Fruit fly (Drosophila melanogaster): ENCODE data around the gene CG8833.

The CG8833 gene

DNA sequence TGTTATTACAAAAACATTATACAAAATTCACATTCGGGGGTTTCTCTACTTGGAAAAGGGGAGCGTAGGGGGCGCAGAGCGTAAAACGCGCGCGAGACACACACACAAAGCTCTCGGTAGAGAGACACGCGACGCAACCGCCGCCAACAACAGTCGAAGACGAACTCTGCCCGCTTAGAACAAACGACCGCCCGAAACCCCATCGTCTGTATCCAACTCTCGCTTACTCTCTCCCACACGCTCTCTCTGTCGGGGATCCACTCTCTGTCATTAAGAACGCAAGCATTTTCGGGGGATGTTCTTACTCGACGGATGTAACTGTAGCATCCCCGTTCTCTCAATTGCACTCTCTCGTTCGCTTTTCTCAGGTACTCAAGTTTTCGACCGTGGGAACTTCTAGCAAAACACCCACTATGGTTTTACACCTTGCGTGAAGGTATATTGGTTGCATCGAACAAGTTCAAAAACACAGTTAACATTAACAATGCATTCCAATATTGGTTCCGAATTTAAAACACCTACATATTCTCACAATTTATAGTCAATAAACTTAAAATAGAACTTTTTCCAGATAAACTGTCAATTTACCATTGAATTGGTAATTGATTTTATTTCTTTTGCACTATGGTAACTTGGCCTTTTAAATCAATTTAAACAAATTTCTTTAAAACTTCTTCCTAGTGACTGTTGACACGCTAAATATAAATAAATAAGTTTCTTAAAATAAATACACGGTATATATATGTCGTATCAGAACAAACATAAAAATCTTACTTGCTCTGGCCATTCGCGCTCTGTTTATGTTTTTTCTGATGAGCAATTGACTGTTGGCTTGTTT, 8.8 kb downstream of the CG8833 start (continued):
- TF ChIP-seq CG6175 (GFP tag; IDR thresholded peaks at IDR 0.05) (no peak), dan (GFP tag; IDR thresholded peaks at IDR 0.05) (no peak), yki (optimal IDR thresholded peaks at IDR 0.05) (peak; percentile 92), Nf-YB (GFP tag; optimal IDR thresholded peaks at IDR 0.05) (peak; percentile 82), inv (GFP tag; IDR thresholded peaks at IDR 0.05; ENCODE audit: partially characterized antibody) (no peak), amos (GFP tag; IDR thresholded peaks at IDR 0.05; ENCODE audit: partially characterized antibody) (peak; percentile 30; the same call in 1 of the 2 replicates), H2.0 (GFP tag; IDR thresholded peaks at IDR 0.05) (peak; percentile 71), Tbp (GFP tag; optimal IDR thresholded peaks at IDR 0.05) (no peak), oc (tag; optimal IDR thresholded peaks at IDR 0.05) (peak; percentile 50), CG12071 (GFP tag; optimal IDR thresholded peaks at IDR 0.05) (no peak), seq (GFP tag; IDR thresholded peaks at IDR 0.05) (peak; percentile 74), ac (GFP tag; optimal IDR thresholded peaks at IDR 0.05) (peak; percentile 64), CG4820 (GFP tag; optimal IDR thresholded peaks at IDR 0.05) (peak; percentile 91), CG17359 (tag; optimal IDR thresholded peaks at IDR 0.05) (peak; percentile 87), CG13424 (tag; optimal IDR thresholded peaks at IDR 0.05) (peak; percentile 93), emc (GFP tag; optimal IDR thresholded peaks at IDR 0.05) (peak; percentile 60), CG9437 (GFP tag; optimal IDR thresholded peaks at IDR 0.05) (peak; percentile 91), CG17385 (GFP tag; optimal IDR thresholded peaks at IDR 0.05) (peak; percentile 87), CG12219 (GFP tag; optimal IDR thresholded peaks at IDR 0.05) (peak; percentile 90), CrebB (tag; optimal IDR thresholded peaks at IDR 0.05) (peak; percentile 74), Lhr (GFP tag; optimal IDR thresholded peaks at IDR 0.05) (peak; percentile 70), Vsx1 (GFP tag; optimal IDR thresholded peaks at IDR 0.05) (peak; percentile 76), MBD-R2 (GFP tag; IDR thresholded peaks at IDR 0.05) (peak; percentile 36; the same call in 1 of the 2 replicates), peb (GFP tag; IDR thresholded peaks at IDR 0.05) (peak; percentile 41; the same call in 1 of the 2 replicates), Drgx (GFP tag; IDR thresholded peaks at IDR 0.05) (peak; percentile 16; the same call in 1 of the 2 replicates), Rfx (GFP tag; IDR thresholded peaks at IDR 0.05) (peak; percentile 85), sug (tag; optimal IDR thresholded peaks at IDR 0.05) (peak; percentile 89), Doc2 (GFP tag; IDR thresholded peaks at IDR 0.05) (peak; percentile 22; the same call in 1 of the 2 replicates), sd (tag; optimal IDR thresholded peaks at IDR 0.05) (no peak), NfI (GFP tag; optimal IDR thresholded peaks at IDR 0.05) (peak; percentile 87), CG32772 (GFP tag; IDR thresholded peaks at IDR 0.05) (peak; percentile 67), ara (GFP tag; IDR thresholded peaks at IDR 0.05) (peak; percentile 56; the same call in 1 of the 2 replicates), CG9727 (GFP tag; optimal IDR thresholded peaks at IDR 0.05) (peak; percentile 96), CG18476 (GFP tag; optimal IDR thresholded peaks at IDR 0.05) (peak; percentile 90), CG12769 (tag; optimal IDR thresholded peaks at IDR 0.05) (peak; percentile 85), gt (GFP tag; IDR thresholded peaks at IDR 0.05) (peak; percentile 54; the same call in 1 of the 2 replicates), CG4730 (GFP tag; IDR thresholded peaks at IDR 0.05) (peak; percentile 73), abd-A (tag; optimal IDR thresholded peaks at IDR 0.05) (no peak), CG17612 (GFP tag; IDR thresholded peaks at IDR 0.05) (peak; percentile 47), mirr (GFP tag; optimal IDR thresholded peaks at IDR 0.05) (no peak), CG5953 (GFP tag; IDR thresholded peaks at IDR 0.05) (peak; percentile 40; the same call in 1 of the 2 replicates), CG8765 (GFP tag; IDR thresholded peaks at IDR 0.05) (peak; percentile 41; the same call in 1 of the 2 replicates), Atf-2 (GFP tag; optimal IDR thresholded peaks at IDR 0.05) (peak; percentile 92), CG7928 (GFP tag; optimal IDR thresholded peaks at IDR 0.05) (peak; percentile 59), ash1 (GFP tag; optimal IDR thresholded peaks at IDR 0.05) (no peak), E2f1 (GFP tag; IDR thresholded peaks at IDR 0.05) (peak; percentile 68), HmgZ (tag; optimal IDR thresholded peaks at IDR 0.05) (peak; percentile 87), CG10147 (GFP tag; optimal IDR thresholded peaks at IDR 0.05) (peak; percentile 95), da (GFP tag; optimal IDR thresholded peaks at IDR 0.05) (peak; percentile 54)

Measured in whole organism, embryonic.